Fruit fly (Drosophila melanogaster) whole organism, embryonic: ENCODE results near the gene sff.

Experiments used
- ATbp ChIP-seq: fragments of 200-800 bp; sonication (Bioruptor generic); optimal IDR thresholded peaks from 2 replicates; lab custom pipeline; 2017; ENCODE audit warnings: missing biosample characterization, mild to moderate bottlenecking, missing genetic modification characterization, missing genetic modification reagents
- CG10147 ChIP-seq: fragments of 200-800 bp; sonication (Bioruptor generic); optimal IDR thresholded peaks from 2 replicates; lab custom pipeline; 2019; ENCODE audit warnings: missing biosample characterization, mild to moderate bottlenecking, missing genetic modification characterization, moderate library complexity
- CG11456 ChIP-seq: fragments of 200-800 bp; sonication (Bioruptor generic); IDR thresholded peaks from 3 replicates; pipeline ENCODE4 v1.3.6; 2022; ENCODE audit warnings: missing biosample characterization, missing genetic modification characterization
- CG12942 ChIP-seq: fragments of 200-800 bp; sonication (Bioruptor generic); optimal IDR thresholded peaks from 3 replicates; lab custom pipeline; 2016; ENCODE audit warnings: missing biosample characterization, missing genetic modification characterization
- CG14441 ChIP-seq: fragments of 200-800 bp; sonication (Bioruptor generic); IDR thresholded peaks from 2 replicates; pipeline ENCODE4 v1.3.6; 2022; ENCODE audit warnings: missing biosample characterization, missing genetic modification characterization
- CG16815 ChIP-seq: fragments of 200-800 bp; sonication (Bioruptor generic); optimal IDR thresholded peaks from 3 replicates; lab custom pipeline; 2017; ENCODE audit warnings: missing biosample characterization, mild to moderate bottlenecking, missing genetic modification characterization
- CG1792 ChIP-seq: fragments of 200-800 bp; sonication (Bioruptor generic); optimal IDR thresholded peaks from 2 replicates; lab custom pipeline; 2016; ENCODE audit warnings: missing biosample characterization, missing genetic modification characterization
- CG1832 ChIP-seq: fragments of 200-800 bp; sonication (Bioruptor generic); optimal IDR thresholded peaks from 2 replicates; lab custom pipeline; 2017; ENCODE audit warnings: missing biosample characterization, mild to moderate bottlenecking, missing genetic modification characterization, inconsistent platforms
- CG2120 ChIP-seq: fragments of 200-800 bp; sonication (Bioruptor generic); optimal IDR thresholded peaks from 3 replicates; lab custom pipeline; 2016; ENCODE audit warnings: missing biosample characterization, missing genetic modification characterization
- CG2129 ChIP-seq: fragments of 200-800 bp; sonication (Bioruptor generic); IDR thresholded peaks from 2 replicates; pipeline ENCODE4 v1.3.6; 2022; ENCODE audit warnings: missing biosample characterization, missing genetic modification characterization; ENCODE audit not compliant: partially characterized antibody
- CG2712 ChIP-seq: fragments of 200-800 bp; optimal IDR thresholded peaks from 3 replicates; lab custom pipeline; 2019; ENCODE audit warnings: missing biosample characterization, mild to moderate bottlenecking, missing genetic modification characterization, moderate library complexity
- CG30020 ChIP-seq: fragments of 200-800 bp; optimal IDR thresholded peaks from 2 replicates; lab custom pipeline; 2019; ENCODE audit warnings: missing biosample characterization, mild to moderate bottlenecking, missing genetic modification characterization, moderate library complexity
- CG31224 ChIP-seq: fragments of 200-800 bp; sonication (Bioruptor generic); IDR thresholded peaks from 2 replicates; pipeline ENCODE4 v1.3.6; 2022; ENCODE audit warnings: missing biosample characterization, missing genetic modification characterization
- CG43689 ChIP-seq: fragments of 200-800 bp; sonication (Bioruptor generic); IDR thresholded peaks from 2 replicates; pipeline ENCODE4 v1.3.6; 2022; ENCODE audit warnings: missing biosample characterization, missing genetic modification characterization
- CG4617 ChIP-seq: fragments of 200-800 bp; sonication (Bioruptor generic); optimal IDR thresholded peaks from 3 replicates; lab custom pipeline; 2016; ENCODE audit warnings: missing biosample characterization, missing genetic modification characterization, borderline replicate concordance
- CG5245 ChIP-seq: fragments of 200-800 bp; sonication (Bioruptor generic); optimal IDR thresholded peaks from 3 replicates; lab custom pipeline; 2016; ENCODE audit warnings: missing biosample characterization, missing genetic modification characterization
- CG6683 ChIP-seq: fragments of 200-800 bp; sonication (Bioruptor generic); optimal IDR thresholded peaks from 2 replicates; lab custom pipeline; 2017; ENCODE audit warnings: missing biosample characterization, mild to moderate bottlenecking, missing genetic modification characterization, missing genetic modification reagents
- CG6791 ChIP-seq: fragments of 200-800 bp; sonication (Bioruptor generic); IDR thresholded peaks from 3 replicates; pipeline ENCODE4 v1.3.6; 2022; ENCODE audit warnings: missing biosample characterization, missing genetic modification characterization; ENCODE audit not compliant: partially characterized antibody
- CG7745 ChIP-seq: fragments of 200-800 bp; sonication (Bioruptor generic); optimal IDR thresholded peaks from 2 replicates; lab custom pipeline; 2018; ENCODE audit warnings: missing biosample characterization, mild to moderate bottlenecking, missing genetic modification characterization, moderate library complexity
- CG7928 ChIP-seq: fragments of 200-800 bp; sonication (Bioruptor generic); optimal IDR thresholded peaks from 2 replicates; lab custom pipeline; 2017; ENCODE audit warnings: missing biosample characterization, mild to moderate bottlenecking, missing genetic modification characterization
- CoRest ChIP-seq: fragments of 200-800 bp; sonication (Bioruptor generic); optimal IDR thresholded peaks from 3 replicates; lab custom pipeline; 2018; ENCODE audit warnings: missing biosample characterization, mild to moderate bottlenecking, missing genetic modification characterization, moderate library complexity
- D ChIP-seq, 2 experiments: fragments of 200-800 bp in 1 of 2; fragments of >200 bp in 1 of 2; sonication (Bioruptor generic) in 1 of 2; optimal IDR thresholded peaks; 2 replicates in 1 of 2; 3 replicates in 1 of 2; lab custom pipeline; 2017; ENCODE audit warnings: mild to moderate bottlenecking in 1 of 2, missing biosample characterization in 1 of 2, missing genetic modification characterization in 1 of 2, missing genetic modification reagents in 1 of 2
- Deaf1 ChIP-seq: fragments of 200-800 bp; optimal IDR thresholded peaks from 3 replicates; lab custom pipeline; 2019; ENCODE audit warnings: missing biosample characterization, mild to moderate bottlenecking, missing genetic modification characterization, moderate library complexity
- Dfd ChIP-seq, 2 experiments: fragments of >200 bp; optimal IDR thresholded peaks; 2 replicates each; lab custom pipeline; 2017; ENCODE audit warnings: missing biosample characterization in 2 of 2, missing genetic modification characterization in 2 of 2
- Elba2 ChIP-seq: fragments of 200-800 bp; sonication (Bioruptor generic); optimal IDR thresholded peaks from 3 replicates; lab custom pipeline; 2016; ENCODE audit warnings: missing biosample characterization, missing genetic modification characterization
- H15 ChIP-seq: fragments of 200-800 bp; sonication (Bioruptor generic); IDR thresholded peaks from 3 replicates; pipeline ENCODE4 v1.3.6; 2022; ENCODE audit warnings: missing biosample characterization, missing genetic modification characterization
- Pdp1 ChIP-seq, 2 experiments: fragments of 200-800 bp; sonication (Bioruptor generic); optimal IDR thresholded peaks; 3 replicates each; lab custom pipeline; 2016; ENCODE audit warnings: missing biosample characterization in 2 of 2, missing genetic modification characterization in 2 of 2, mild to moderate bottlenecking in 1 of 2, moderate library complexity in 1 of 2
- TFAM ChIP-seq: fragments of 200-800 bp; sonication (Bioruptor generic); optimal IDR thresholded peaks from 2 replicates; lab custom pipeline; 2017; ENCODE audit warnings: missing biosample characterization, missing genetic modification characterization, inconsistent platforms
- Vsx1 ChIP-seq: fragments of 200-800 bp; sonication (Bioruptor generic); optimal IDR thresholded peaks from 2 replicates; lab custom pipeline; 2017; ENCODE audit warnings: missing biosample characterization, mild to moderate bottlenecking, missing genetic modification characterization, missing genetic modification reagents
- Xbp1 ChIP-seq: fragments of 200-800 bp; sonication (Bioruptor generic); optimal IDR thresholded peaks from 3 replicates; lab custom pipeline; 2016; ENCODE audit warnings: missing biosample characterization, mild to moderate bottlenecking, missing genetic modification characterization
- Xrp1 ChIP-seq: fragments of 200-800 bp; sonication (Bioruptor generic); IDR thresholded peaks from 2 replicates; pipeline ENCODE4 v1.3.6; 2022; ENCODE audit warnings: missing biosample characterization, missing genetic modification characterization
- al ChIP-seq: fragments of 200-800 bp; sonication (Bioruptor generic); IDR thresholded peaks from 2 replicates; pipeline ENCODE4 v1.3.6; 2022; ENCODE audit warnings: missing biosample characterization, missing genetic modification characterization
- ato ChIP-seq: fragments of 200-800 bp; sonication (Bioruptor generic); IDR thresholded peaks from 2 replicates; pipeline ENCODE4 v1.3.6; 2022; ENCODE audit warnings: missing biosample characterization, missing genetic modification characterization; ENCODE audit not compliant: partially characterized antibody
- bab2 ChIP-seq: fragments of 200-800 bp; sonication (Bioruptor generic); optimal IDR thresholded peaks from 2 replicates; lab custom pipeline; 2016; ENCODE audit warnings: missing biosample characterization, missing genetic modification characterization
- caup ChIP-seq: fragments of 200-800 bp; sonication (Bioruptor generic); optimal IDR thresholded peaks from 3 replicates; lab custom pipeline; 2017; ENCODE audit warnings: missing biosample characterization, mild to moderate bottlenecking, missing genetic modification characterization, moderate library complexity; ENCODE audit not compliant: severe bottlenecking
- ci ChIP-seq: fragments of 200-800 bp; sonication (Bioruptor generic); IDR thresholded peaks from 3 replicates; pipeline ENCODE4 v1.3.6; 2022; ENCODE audit warnings: missing biosample characterization, missing genetic modification characterization
- dati ChIP-seq: fragments of 200-800 bp; sonication (Bioruptor generic); IDR thresholded peaks from 2 replicates; pipeline ENCODE4 v1.3.6; 2022; ENCODE audit warnings: missing biosample characterization, missing genetic modification characterization
- ewg ChIP-seq: fragments of 200-800 bp; sonication (Bioruptor generic); optimal IDR thresholded peaks from 3 replicates; lab custom pipeline; 2017; ENCODE audit warnings: mild to moderate bottlenecking, missing biosample characterization, missing genetic modification reagents, missing genetic modification characterization
- fu2 ChIP-seq: fragments of 200-800 bp; sonication (Bioruptor generic); optimal IDR thresholded peaks from 2 replicates; lab custom pipeline; 2016; ENCODE audit warnings: missing biosample characterization, missing genetic modification characterization
- gem ChIP-seq: fragments of 200-800 bp; sonication (Bioruptor generic); optimal IDR thresholded peaks from 2 replicates; lab custom pipeline; 2019; ENCODE audit warnings: missing biosample characterization, mild to moderate bottlenecking, missing genetic modification characterization, moderate library complexity
- insv ChIP-seq, 2 experiments: fragments of 200-800 bp; sonication (Bioruptor generic); optimal IDR thresholded peaks; 3 replicates each; lab custom pipeline; 2016 to 2018; ENCODE audit warnings: missing biosample characterization in 2 of 2, missing genetic modification characterization in 2 of 2
- jigr1 ChIP-seq: fragments of 200-800 bp; sonication (Bioruptor generic); IDR thresholded peaks from 3 replicates; pipeline ENCODE4 v1.3.6; 2022; ENCODE audit warnings: missing biosample characterization, missing genetic modification characterization
- pum ChIP-seq: fragments of 200-800 bp; sonication (Bioruptor generic); optimal IDR thresholded peaks from 2 replicates; lab custom pipeline; 2016; ENCODE audit warnings: missing biosample characterization, missing genetic modification characterization
- sens ChIP-seq: fragments of 200-800 bp; sonication (Bioruptor generic); peaks from one replicate; lab custom pipeline; 2016; ENCODE audit warnings: missing biosample characterization, missing genetic modification characterization
- slou ChIP-seq: fragments of 200-800 bp; sonication (Bioruptor generic); optimal IDR thresholded peaks from 3 replicates; lab custom pipeline; 2016; ENCODE audit warnings: missing biosample characterization, missing genetic modification characterization
- slp2 ChIP-seq: fragments of 200-800 bp; sonication (Bioruptor generic); optimal IDR thresholded peaks from 2 replicates; lab custom pipeline; 2016; ENCODE audit warnings: missing biosample characterization, missing genetic modification characterization
- stc ChIP-seq: fragments of 200-800 bp; sonication (Bioruptor generic); IDR thresholded peaks from 2 replicates; pipeline ENCODE4 v1.3.6; 2022; ENCODE audit warnings: missing biosample characterization, missing genetic modification characterization
- vvl ChIP-seq: fragments of 200-800 bp; sonication (Bioruptor generic); IDR thresholded peaks from 2 replicates; pipeline ENCODE4 v1.3.6; 2022; ENCODE audit warnings: missing biosample characterization, missing genetic modification characterization
- wor ChIP-seq: fragments of 200-800 bp; sonication (Bioruptor generic); IDR thresholded peaks from 2 replicates; pipeline ENCODE4 v1.3.6; 2022; ENCODE audit warnings: missing biosample characterization, missing genetic modification characterization
- zen ChIP-seq: fragments of 200-800 bp; sonication (Bioruptor generic); optimal IDR thresholded peaks from 3 replicates; lab custom pipeline; 2018; ENCODE audit warnings: missing biosample characterization, mild to moderate bottlenecking, missing genetic modification characterization, moderate library complexity

The sff gene

DNA sequence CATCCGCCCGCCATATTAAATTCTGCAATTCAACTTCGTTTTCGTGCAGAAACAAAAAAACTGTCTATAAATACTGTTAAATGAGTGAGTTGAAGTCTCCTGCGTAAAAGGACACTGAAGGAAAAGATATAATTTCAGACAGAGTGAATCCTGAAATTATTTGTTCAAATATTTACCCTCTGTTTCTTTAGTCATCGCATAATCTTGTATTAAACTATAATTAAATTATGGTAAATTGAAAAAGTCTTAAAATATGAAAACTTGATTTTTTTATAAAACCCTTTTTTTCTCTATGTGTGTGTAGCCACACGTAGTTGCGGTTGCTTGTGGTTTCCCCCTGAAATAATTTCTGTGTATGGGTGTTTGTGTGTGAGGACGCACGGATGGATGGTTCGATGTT, 1.3 kb downstream of the sff start (continued):
- no peak for TF ChIP-seq CG5245
- no peak for TF ChIP-seq jigr1 (GFP tag; lab: Robert Waterston, UW)
- no peak for TF ChIP-seq TFAM
- TF ChIP-seq bab2 (GFP tag; lab: Kevin White, UChicago), result no peak
- TF ChIP-seq CG16815 (GFP tag; lab: Kevin White, UChicago), result no peak
- no peak for TF ChIP-seq dati (GFP tag; lab: Robert Waterston, UW)
- no peak for TF ChIP-seq CG31224 (GFP tag; lab: Robert Waterston, UW)
- TF ChIP-seq pum, result no peak
- no peak for TF ChIP-seq CG7928 (GFP tag; lab: Kevin White, UChicago)
- TF ChIP-seq Pdp1 (GFP tag; optimal IDR thresholded peaks at IDR 0.05; lab: Kevin White, UChicago), result no peak
- TF ChIP-seq CG2712 (tag; lab: Kevin White, UChicago), result peak; percentile 59
- TF ChIP-seq Elba2 (GFP tag; lab: Kevin White, UChicago), result no peak
- no peak for TF ChIP-seq CG6791 (GFP tag; lab: Robert Waterston, UW)
- TF ChIP-seq CG10147 (GFP tag; lab: Kevin White, UChicago), result peak; percentile 20
- no peak for TF ChIP-seq caup (GFP tag; lab: Kevin White, UChicago)
- peak; percentile 47; the same call in 1 of the 2 replicates for TF ChIP-seq vvl
- no peak for TF ChIP-seq CG14441 (GFP tag; lab: Robert Waterston, UW)
- TF ChIP-seq stc (GFP tag; lab: Robert Waterston, UW), result peak; percentile 53; the same call in 1 of the 2 replicates
- no peak for TF ChIP-seq CG4617 (GFP tag; lab: Kevin White, UChicago)
- TF ChIP-seq CG30020 (tag; lab: Kevin White, UChicago), result no peak
- 0 out of 3 replicates have a peak, but pooled peaks have one; percentile 13 for TF ChIP-seq CG11456 (GFP tag; lab: Robert Waterston, UW)
- TF ChIP-seq insv (GFP tag; optimal IDR thresholded peaks at IDR 0.05; lab: Kevin White, UChicago), result no peak
- TF ChIP-seq Xrp1 (GFP tag; lab: Robert Waterston, UW), result peak; percentile 65; the same call in 1 of the 2 replicates
- no peak for TF ChIP-seq ato (GFP tag; lab: Robert Waterston, UW)
- peak; percentile 53 for TF ChIP-seq CoRest
- TF ChIP-seq slou (GFP tag; lab: Kevin White, UChicago), result no peak
- no peak for TF ChIP-seq CG12942
- peak; percentile 14 for TF ChIP-seq ATbp (GFP tag; lab: Kevin White, UChicago)
- TF ChIP-seq CG2120, result peak; percentile 60
- peak; percentile 68 for TF ChIP-seq gem
- TF ChIP-seq CG6683 (GFP tag; lab: Kevin White, UChicago), result peak; percentile 21
- no peak for TF ChIP-seq Xbp1 (GFP tag; lab: Kevin White, UChicago)
- TF ChIP-seq CG7745 (tag; lab: Kevin White, UChicago), result no peak
- TF ChIP-seq Vsx1, result no peak
- no peak for TF ChIP-seq ci
- TF ChIP-seq CG43689, result no peak
- no peak for TF ChIP-seq CG1832 (GFP tag; lab: Kevin White, UChicago)
- TF ChIP-seq sens (GFP tag; lab: Kevin White, UChicago), result peak; percentile 65
- no peak for TF ChIP-seq zen (tag; lab: Kevin White, UChicago)
- no peak for TF ChIP-seq D (optimal IDR thresholded peaks at IDR 0.05; lab: Kevin White, UChicago)
- peak; percentile 21 for TF ChIP-seq D (GFP tag; optimal IDR thresholded peaks at IDR 0.05; lab: Kevin White, UChicago)
- TF ChIP-seq Dfd (GFP tag; optimal IDR thresholded peaks at IDR 0.05; lab: Kevin White, UChicago), result no peak
- TF ChIP-seq H15 (GFP tag; lab: Robert Waterston, UW), result no peak
- TF ChIP-seq CG2129 (GFP tag; lab: Robert Waterston, UW), result no peak
- no peak for TF ChIP-seq CG1792 (GFP tag; lab: Kevin White, UChicago)
- TF ChIP-seq ewg (GFP tag; lab: Kevin White, UChicago), result no peak
- no peak for TF ChIP-seq fu2
- peak; percentile 26 for TF ChIP-seq Deaf1 (tag; lab: Kevin White, UChicago)
- no peak for TF ChIP-seq al (GFP tag; lab: Robert Waterston, UW)
- no peak for TF ChIP-seq wor (GFP tag; lab: Robert Waterston, UW)
- TF ChIP-seq slp2 (GFP tag; lab: Kevin White, UChicago), result no peak
